Fruit fly (Drosophila melanogaster): ENCODE results near the gene CG7065.

dm6 chrX:9159736-9160135 is 17.4 kb downstream of the CG7065 start, which contains the start of gene NdufA3:
- TF ChIP-seq CG8478 (optimal IDR thresholded peaks at IDR 0.05) (no peak), CTCF (optimal IDR thresholded peaks at IDR 0.05) (no peak)
